Worm (Caenorhabditis elegans) whole organism, young adult: ENCODE results near the gene lgc-38.
A peak's percentile ranks its signal among the peaks of the same experiment; 100 is the strongest.

ENCODE experiments used
- B0019.2 ChIP-seq: fragments of 200-800 bp; sonication (Bioruptor generic); conservative IDR thresholded peaks from 2 replicates; pipeline ENCODE4 v1.3.6; 2022; ENCODE audit warnings: missing genetic modification reagents, missing genetic modification characterization, missing compliant biosample characterization
- C17E4.6 ChIP-seq: fragments of 200-800 bp; sonication (Bioruptor generic); IDR thresholded peaks from 2 replicates; pipeline ENCODE4 v1.3.6; 2022; ENCODE audit warnings: missing genetic modification reagents, missing genetic modification characterization, missing compliant biosample characterization
- F10E7.11 ChIP-seq: sonication (generic microtip); optimal IDR thresholded peaks from 2 replicates; lab custom pipeline; 2017; ENCODE audit warnings: mild to moderate bottlenecking, missing genetic modification characterization, moderate library complexity, missing compliant biosample characterization
- F33H1.4 ChIP-seq: fragments of 200-800 bp; sonication (Bioruptor generic); IDR thresholded peaks from 2 replicates; pipeline ENCODE4 v1.3.6; 2022; ENCODE audit warnings: missing genetic modification reagents, missing genetic modification characterization, missing compliant biosample characterization
- F37B4.10 ChIP-seq: fragments of 200-800 bp; sonication (Bioruptor generic); IDR thresholded peaks from 2 replicates; pipeline ENCODE4 v1.3.6; 2022; ENCODE audit warnings: missing genetic modification characterization, missing compliant biosample characterization
- F55B11.4 ChIP-seq: sonication (generic microtip); optimal IDR thresholded peaks from 2 replicates; lab custom pipeline; 2016; ENCODE audit warnings: missing compliant biosample characterization, missing genetic modification characterization, borderline replicate concordance; ENCODE audit not compliant: insufficient read depth
- K11D2.4 ChIP-seq: fragments of 200-800 bp; sonication (Bioruptor generic); IDR thresholded peaks from 2 replicates; pipeline ENCODE4 v1.3.6; 2022; ENCODE audit warnings: missing genetic modification reagents, missing genetic modification characterization, missing compliant biosample characterization
- Y67H2A.10 ChIP-seq: fragments of 200-800 bp; sonication (Bioruptor generic); conservative IDR thresholded peaks from 2 replicates; pipeline ENCODE4 v1.3.6; 2022; ENCODE audit warnings: missing genetic modification reagents, missing genetic modification characterization, missing compliant biosample characterization
- Y95B8A.8 ChIP-seq: fragments of 200-800 bp; sonication (Bioruptor generic); IDR thresholded peaks from 2 replicates; pipeline ENCODE4 v1.3.6; 2022; ENCODE audit warnings: missing genetic modification reagents, missing genetic modification characterization, missing compliant biosample characterization
- atf-7 ChIP-seq: sonication (generic microtip); optimal IDR thresholded peaks from 2 replicates; lab custom pipeline; 2017; ENCODE audit warnings: mild to moderate bottlenecking, missing genetic modification characterization, missing compliant biosample characterization
- bed-2 ChIP-seq: fragments of 200-800 bp; sonication (Bioruptor generic); IDR thresholded peaks from 2 replicates; pipeline ENCODE4 v1.3.6; 2022; ENCODE audit warnings: missing genetic modification reagents, missing genetic modification characterization, missing compliant biosample characterization
- ceh-100 ChIP-seq: fragments of 200-800 bp; sonication (Bioruptor generic); IDR thresholded peaks from 2 replicates; pipeline ENCODE4 v1.3.6; 2022; ENCODE audit warnings: missing genetic modification reagents, missing genetic modification characterization, missing compliant biosample characterization
- ceh-58 ChIP-seq: fragments of 200-800 bp; sonication (Bioruptor generic); IDR thresholded peaks from 2 replicates; pipeline ENCODE4 v1.3.6; 2022; ENCODE audit warnings: missing genetic modification characterization, missing compliant biosample characterization
- chd-7 ChIP-seq: sonication (generic microtip); optimal IDR thresholded peaks from 2 replicates; lab custom pipeline; 2016; ENCODE audit warnings: mild to moderate bottlenecking, missing genetic modification characterization, moderate library complexity, missing compliant biosample characterization
- die-1 ChIP-seq: sonication (generic microtip); optimal IDR thresholded peaks from 2 replicates; lab custom pipeline; 2016; ENCODE audit warnings: missing genotype, mild to moderate bottlenecking, missing genetic modification characterization, missing compliant biosample characterization
- dpff-1 ChIP-seq: sonication (generic microtip); optimal IDR thresholded peaks from 2 replicates; lab custom pipeline; 2017; ENCODE audit warnings: mild to moderate bottlenecking, missing genetic modification characterization, missing compliant biosample characterization
- egl-18 ChIP-seq: fragments of 200-800 bp; sonication (Bioruptor generic); IDR thresholded peaks from 2 replicates; pipeline ENCODE4 v1.3.6; 2022; ENCODE audit warnings: missing genetic modification reagents, missing genetic modification characterization, missing compliant biosample characterization
- ets-4 ChIP-seq: fragments of 200-800 bp; sonication (Bioruptor generic); optimal IDR thresholded peaks from 2 replicates; lab custom pipeline; 2018; ENCODE audit warnings: mild to moderate bottlenecking, missing genetic modification characterization, missing compliant biosample characterization
- fkh-3 ChIP-seq: sonication (generic microtip); optimal IDR thresholded peaks from 2 replicates; lab custom pipeline; 2016; ENCODE audit warnings: mild to moderate bottlenecking, missing genetic modification characterization, missing compliant biosample characterization
- gei-17 ChIP-seq: fragments of 200-800 bp; sonication (Bioruptor generic); optimal IDR thresholded peaks from 2 replicates; lab custom pipeline; 2018; ENCODE audit warnings: mild to moderate bottlenecking, missing genetic modification characterization, missing compliant biosample characterization
- hmg-1.2 ChIP-seq: fragments of 200-800 bp; sonication (Bioruptor generic); IDR thresholded peaks from 2 replicates; pipeline ENCODE4 v1.3.6; 2022; ENCODE audit warnings: missing genetic modification reagents, missing genetic modification characterization, missing compliant biosample characterization
- hrde-1 ChIP-seq: sonication (generic microtip); optimal IDR thresholded peaks from 2 replicates; lab custom pipeline; 2016; ENCODE audit warnings: missing genetic modification characterization, mild to moderate bottlenecking, missing compliant biosample characterization, moderate library complexity, missing genotype, missing genetic modification reagents, borderline replicate concordance
- hsf-1 ChIP-seq: fragments of 200-800 bp; sonication (Bioruptor generic); IDR thresholded peaks from 2 replicates; pipeline ENCODE4 v1.3.6; 2022; ENCODE audit warnings: missing genetic modification reagents, missing genetic modification characterization, missing compliant biosample characterization
- let-526 ChIP-seq: fragments of 200-800 bp; sonication (Bioruptor generic); IDR thresholded peaks from 2 replicates; pipeline ENCODE4 v1.3.6; 2022; ENCODE audit warnings: missing genetic modification reagents, missing genetic modification characterization, missing compliant biosample characterization
- let-607 ChIP-seq, 2 experiments: fragments of 200-800 bp in 1 of 2; sonication (Bioruptor generic) in 1 of 2; sonication (generic microtip) in 1 of 2; optimal IDR thresholded peaks; 2 replicates each; lab custom pipeline; 2016 to 2018; ENCODE audit warnings: mild to moderate bottlenecking in 2 of 2, missing compliant biosample characterization in 2 of 2, missing genetic modification characterization in 2 of 2, moderate library complexity in 2 of 2, missing genotype in 1 of 2
- lin-26 ChIP-seq: fragments of 200-800 bp; sonication (Bioruptor generic); IDR thresholded peaks from 2 replicates; pipeline ENCODE4 v1.3.6; 2022; ENCODE audit warnings: missing genetic modification reagents, missing genetic modification characterization, missing compliant biosample characterization
- lin-35 ChIP-seq, 3 experiments: fragments of 150-350 bp in 2 of 3; sonication (generic microtip) in 1 of 3; optimal IDR thresholded peaks; 2 replicates each; lab custom pipeline; 2014 to 2018; ENCODE audit warnings: missing biosample characterization in 3 of 3, missing genetic modification characterization in 3 of 3, missing genetic modification reagents in 3 of 3
- lin-40 ChIP-seq: sonication (generic microtip); optimal IDR thresholded peaks from 2 replicates; lab custom pipeline; 2016; ENCODE audit warnings: missing genetic modification characterization, mild to moderate bottlenecking, missing compliant biosample characterization, missing genotype, missing genetic modification reagents
- madf-10 ChIP-seq: sonication (generic microtip); optimal IDR thresholded peaks from 2 replicates; lab custom pipeline; 2016; ENCODE audit warnings: mild to moderate bottlenecking, missing genetic modification characterization, missing compliant biosample characterization
- mel-28 ChIP-seq: sonication (generic microtip); optimal IDR thresholded peaks from 2 replicates; lab custom pipeline; 2016; ENCODE audit warnings: borderline replicate concordance, mild to moderate bottlenecking, missing genetic modification characterization, missing compliant biosample characterization
- mxl-1 ChIP-seq: sonication (generic microtip); optimal IDR thresholded peaks from 2 replicates; lab custom pipeline; 2016; ENCODE audit warnings: missing genetic modification characterization, missing compliant biosample characterization
- nhr-80 ChIP-seq: sonication (generic microtip); optimal IDR thresholded peaks from 2 replicates; lab custom pipeline; 2016; ENCODE audit warnings: missing genetic modification characterization, missing compliant biosample characterization
- nhr-90 ChIP-seq: sonication (generic microtip); optimal IDR thresholded peaks from 2 replicates; lab custom pipeline; 2016; ENCODE audit warnings: missing genotype, mild to moderate bottlenecking, missing genetic modification characterization, missing compliant biosample characterization
- pbrm-1 ChIP-seq: fragments of 200-800 bp; sonication (Bioruptor generic); IDR thresholded peaks from 2 replicates; pipeline ENCODE4 v1.3.6; 2022; ENCODE audit warnings: missing genetic modification reagents, missing genetic modification characterization, missing compliant biosample characterization
- pha-4 ChIP-seq: fragments of 150-350 bp; sonication (generic microtip); optimal IDR thresholded peaks from 2 replicates; lab custom pipeline; 2014; ENCODE audit warnings: missing biosample characterization, missing genetic modification reagents, missing genetic modification characterization
- somi-1 ChIP-seq: fragments of 200-800 bp; sonication (Bioruptor generic); optimal IDR thresholded peaks from 2 replicates; lab custom pipeline; 2018; ENCODE audit warnings: mild to moderate bottlenecking, missing genetic modification characterization, missing compliant biosample characterization
- ztf-18 ChIP-seq: sonication (generic microtip); optimal IDR thresholded peaks from 2 replicates; lab custom pipeline; 2016; ENCODE audit warnings: missing genotype, mild to moderate bottlenecking, missing genetic modification characterization, missing compliant biosample characterization
- ztf-26 ChIP-seq: sonication (generic microtip); optimal IDR thresholded peaks from 2 replicates; lab custom pipeline; 2017; ENCODE audit warnings: missing genetic modification characterization, missing compliant biosample characterization
- ztf-28 ChIP-seq: fragments of 200-800 bp; sonication (Bioruptor generic); IDR thresholded peaks from 2 replicates; pipeline ENCODE4 v1.3.6; 2022; ENCODE audit warnings: missing genetic modification reagents, missing genetic modification characterization, missing compliant biosample characterization

The lgc-38 gene

DNA sequence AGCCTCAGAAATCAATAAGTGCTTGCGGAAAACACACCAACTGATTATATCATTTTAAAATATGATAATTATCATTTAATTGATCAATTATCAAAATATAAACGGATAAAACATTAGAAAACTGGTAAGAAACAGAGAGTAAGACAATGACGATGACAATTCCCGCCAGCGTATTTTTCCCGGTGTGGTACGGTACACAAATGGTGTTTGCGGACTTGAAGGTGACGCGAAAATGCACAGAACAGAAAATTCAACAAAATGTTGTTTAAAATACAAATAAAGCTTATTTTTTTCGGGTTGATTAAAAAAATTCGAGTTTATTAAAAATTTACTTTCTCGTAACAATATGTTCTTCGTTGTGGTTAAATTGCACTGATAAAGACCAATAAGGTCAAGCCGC is 47.8 kb upstream of the lgc-38 start (continued):
- TF ChIP-seq hrde-1 (tag; lab: Kevin White, UChicago), result no peak
- TF ChIP-seq ceh-100 (GFP tag; lab: Robert Waterston, UW), result no peak
- TF ChIP-seq hmg-1.2 (GFP tag; lab: Robert Waterston, UW), result peak; percentile 47; the same call in 1 of the 2 replicates
- TF ChIP-seq C17E4.6 (GFP tag; lab: Robert Waterston, UW), result no peak
- no peak for TF ChIP-seq fkh-3 (tag; lab: Kevin White, UChicago)
- no peak for TF ChIP-seq pha-4 (tag; lab: Kevin White, UChicago)
- TF ChIP-seq nhr-90 (tag; lab: Kevin White, UChicago), result no peak
- TF ChIP-seq dpff-1 (tag; lab: Kevin White, UChicago), result no peak
- no peak for TF ChIP-seq ztf-28 (GFP tag; lab: Robert Waterston, UW)
- no peak for TF ChIP-seq chd-7 (tag; lab: Kevin White, UChicago)
- no peak for TF ChIP-seq bed-2 (GFP tag; lab: Robert Waterston, UW)
- TF ChIP-seq ztf-26 (tag; lab: Kevin White, UChicago), result no peak
- no peak for TF ChIP-seq pbrm-1 (GFP tag; lab: Robert Waterston, UW)
- no peak for TF ChIP-seq F37B4.10
- no peak for TF ChIP-seq die-1 (tag; lab: Kevin White, UChicago)
- no peak for TF ChIP-seq mel-28 (tag; lab: Kevin White, UChicago)
- no peak for TF ChIP-seq let-607 (tag; optimal IDR thresholded peaks at IDR 0.05; lab: Kevin White, UChicago)
- no peak for TF ChIP-seq F10E7.11 (tag; lab: Kevin White, UChicago)
- no peak for TF ChIP-seq gei-17
- TF ChIP-seq lin-40 (tag; lab: Kevin White, UChicago), result no peak
- no peak for TF ChIP-seq nhr-80 (tag; lab: Kevin White, UChicago)
- TF ChIP-seq ztf-18 (tag; lab: Kevin White, UChicago), result no peak
- no peak for TF ChIP-seq let-526 (GFP tag; lab: Robert Waterston, UW)
- peak; percentile 72 for TF ChIP-seq F33H1.4 (GFP tag; lab: Robert Waterston, UW)
- no peak for TF ChIP-seq ets-4 (GFP tag; lab: Kevin White, UChicago)
- no peak for TF ChIP-seq atf-7 (tag; lab: Kevin White, UChicago)
- TF ChIP-seq lin-26 (GFP tag; lab: Robert Waterston, UW), result no peak
- TF ChIP-seq ceh-58 (GFP tag; lab: Robert Waterston, UW), result no peak
- TF ChIP-seq F55B11.4, result no peak
- no peak for TF ChIP-seq somi-1 (GFP tag; lab: Kevin White, UChicago)
- no peak for TF ChIP-seq egl-18
- 0 out of 2 replicates have a peak, but pooled peaks have one; percentile 27 for TF ChIP-seq Y67H2A.10 (GFP tag; lab: Robert Waterston, UW)
- TF ChIP-seq mxl-1 (tag; lab: Kevin White, UChicago), result no peak
- TF ChIP-seq hsf-1 (GFP tag; lab: Robert Waterston, UW), result no peak
- TF ChIP-seq K11D2.4, result no peak
- no peak for TF ChIP-seq madf-10
- 0 out of 2 replicates have a peak, but pooled peaks have one; percentile 7 for TF ChIP-seq Y95B8A.8 (GFP tag; lab: Robert Waterston, UW)
- TF ChIP-seq B0019.2 (GFP tag; lab: Robert Waterston, UW), result 0 out of 2 replicates have a peak, but pooled peaks have one; percentile 5
- peak in 1 of 3 experiments; percentile 51 for TF ChIP-seq lin-35 (GFP tag; optimal IDR thresholded peaks at IDR 0.05; lab: Kevin White, UChicago)
